ENCODE assay signal across 1 fruit fly cellular context in genomic region chr2L:7940459-7941343, dm6.
A peak's percentile ranks its signal among the peaks of the same experiment; 100 is the strongest.
TF ChIP-seq lines count a peak whose summit lies in the region.

No protein-coding gene starts in this region.

TF ChIP-seq in whole organism, embryonic, 481 proteins besides CTCF, POLR2A, EP300 and RAD21 (continued from another document and continues in another):
- peak; percentile 34 for TF ChIP-seq Deaf1 (tag; optimal IDR thresholded peaks at IDR 0.05; lab: Kevin White, UChicago)
- TF ChIP-seq slbo (GFP tag; IDR thresholded peaks at IDR 0.05; lab: Robert Waterston, UW) = no peak
- no peak for TF ChIP-seq Sin3A (optimal IDR thresholded peaks at IDR 0.05; lab: Kevin White, UChicago)
- TF ChIP-seq zen2 (GFP tag; IDR thresholded peaks at IDR 0.05; lab: Robert Waterston, UW; ENCODE audit: partially characterized antibody) = no peak
- no peak for TF ChIP-seq CG12744 (GFP tag; optimal IDR thresholded peaks at IDR 0.05; lab: Kevin White, UChicago)
- no peak for TF ChIP-seq Ada2b (GFP tag; IDR thresholded peaks at IDR 0.05; lab: Robert Waterston, UW)
- TF ChIP-seq seq (GFP tag; IDR thresholded peaks at IDR 0.05; lab: Robert Waterston, UW) = peak; percentile 47; the same call in 1 of the 2 replicates
- no peak for TF ChIP-seq MESR4 (GFP tag; optimal IDR thresholded peaks at IDR 0.05; lab: Kevin White, UChicago)
- TF ChIP-seq CG4617 (GFP tag; optimal IDR thresholded peaks at IDR 0.05; lab: Kevin White, UChicago; ENCODE audit: borderline replicate concordance) = no peak
- TF ChIP-seq CG3838 (GFP tag; optimal IDR thresholded peaks at IDR 0.05; lab: Kevin White, UChicago) = no peak
- no peak for TF ChIP-seq CG17612 (GFP tag; IDR thresholded peaks at IDR 0.05; lab: Robert Waterston, UW)
- no peak for TF ChIP-seq tna (GFP tag; IDR thresholded peaks at IDR 0.05; lab: Robert Waterston, UW; ENCODE audit: partially characterized antibody)
- TF ChIP-seq pzg (GFP tag; optimal IDR thresholded peaks at IDR 0.05; lab: Kevin White, UChicago) = no peak
- no peak for TF ChIP-seq tup (GFP tag; optimal IDR thresholded peaks at IDR 0.05; lab: Kevin White, UChicago)
- peak in 1 of 2 experiments; percentile 14 for TF ChIP-seq Hr51 (GFP tag; optimal IDR thresholded peaks at IDR 0.05; lab: Kevin White, UChicago)
- TF ChIP-seq CG13775 (GFP tag; optimal IDR thresholded peaks at IDR 0.05; lab: Kevin White, UChicago) = no peak
- no peak for TF ChIP-seq Lim3 (GFP tag; IDR thresholded peaks at IDR 0.05; lab: Robert Waterston, UW)
- TF ChIP-seq CG33557 (GFP tag; optimal IDR thresholded peaks at IDR 0.05; lab: Kevin White, UChicago) = no peak
- TF ChIP-seq CG43689 (GFP tag; IDR thresholded peaks at IDR 0.05; lab: Robert Waterston, UW) = no peak
- TF ChIP-seq CG10321 (GFP tag; IDR thresholded peaks at IDR 0.05; lab: Robert Waterston, UW) = no peak
- TF ChIP-seq Spps (tag; optimal IDR thresholded peaks at IDR 0.05; lab: Kevin White, UChicago) = no peak
- TF ChIP-seq crc (GFP tag; optimal IDR thresholded peaks at IDR 0.05; lab: Kevin White, UChicago) = no peak
- peak; percentile 6 for TF ChIP-seq CG2712 (tag; optimal IDR thresholded peaks at IDR 0.05; lab: Kevin White, UChicago)
- TF ChIP-seq CG15514 (GFP tag; optimal IDR thresholded peaks at IDR 0.05; lab: Kevin White, UChicago) = peak; percentile 46
- TF ChIP-seq CG3281 (GFP tag; optimal IDR thresholded peaks at IDR 0.05; lab: Kevin White, UChicago) = peak; percentile 55
- TF ChIP-seq BtbVII (GFP tag; optimal IDR thresholded peaks at IDR 0.05; lab: Kevin White, UChicago) = peak; percentile 33
- TF ChIP-seq CG12391 (tag; optimal IDR thresholded peaks at IDR 0.05; lab: Kevin White, UChicago) = no peak
- TF ChIP-seq danr (GFP tag; IDR thresholded peaks at IDR 0.05; lab: Robert Waterston, UW) = no peak
- TF ChIP-seq CG6813 (GFP tag; optimal IDR thresholded peaks at IDR 0.05; lab: Kevin White, UChicago) = peak; percentile 9
- TF ChIP-seq YL-1 (GFP tag; optimal IDR thresholded peaks at IDR 0.05; lab: Kevin White, UChicago) = no peak
- no peak for TF ChIP-seq sens (GFP tag; lab: Kevin White, UChicago)
- TF ChIP-seq cad (GFP tag; optimal IDR thresholded peaks at IDR 0.05; lab: Kevin White, UChicago) = no peak
- TF ChIP-seq CG16813 (GFP tag; IDR thresholded peaks at IDR 0.05; lab: Robert Waterston, UW; ENCODE audit: partially characterized antibody) = no peak
- no peak for TF ChIP-seq CG3065 (GFP tag; optimal IDR thresholded peaks at IDR 0.05; lab: Kevin White, UChicago)
- TF ChIP-seq sr (GFP tag; IDR thresholded peaks at IDR 0.05; lab: Robert Waterston, UW) = no peak
- no peak for TF ChIP-seq CG7357 (GFP tag; IDR thresholded peaks at IDR 0.05; lab: Robert Waterston, UW)
- TF ChIP-seq CG13296 (GFP tag; optimal IDR thresholded peaks at IDR 0.05; lab: Kevin White, UChicago) = peak; percentile 77
- TF ChIP-seq mam (GFP tag; optimal IDR thresholded peaks at IDR 0.05; lab: Kevin White, UChicago) = no peak
- TF ChIP-seq CG18619 (GFP tag; optimal IDR thresholded peaks at IDR 0.05; lab: Kevin White, UChicago) = peak; percentile 10
- no peak for TF ChIP-seq CG7271 (tag; optimal IDR thresholded peaks at IDR 0.05; lab: Kevin White, UChicago)
- TF ChIP-seq CG8359 (GFP tag; optimal IDR thresholded peaks at IDR 0.05; lab: Kevin White, UChicago; ENCODE audit: borderline replicate concordance) = no peak
- TF ChIP-seq CG4328 (GFP tag; optimal IDR thresholded peaks at IDR 0.05; lab: Kevin White, UChicago) = peak; percentile 85
- no peak for TF ChIP-seq TFAM (GFP tag; optimal IDR thresholded peaks at IDR 0.05; lab: Kevin White, UChicago)
- no peak for TF ChIP-seq CG10366 (GFP tag; IDR thresholded peaks at IDR 0.05; lab: Robert Waterston, UW)
- TF ChIP-seq Dip3 (GFP tag; optimal IDR thresholded peaks at IDR 0.05; lab: Kevin White, UChicago) = peak; percentile 29
- TF ChIP-seq NfI (GFP tag; optimal IDR thresholded peaks at IDR 0.05; lab: Kevin White, UChicago) = peak; percentile 29
- TF ChIP-seq Meics (GFP tag; optimal IDR thresholded peaks at IDR 0.05; lab: Kevin White, UChicago) = peak; percentile 18
- no peak for TF ChIP-seq CG18764 (GFP tag; optimal IDR thresholded peaks at IDR 0.05; lab: Kevin White, UChicago)
- TF ChIP-seq Ets65A (GFP tag; lab: Kevin White, UChicago) = peak; percentile 93
- TF ChIP-seq MTF-1 (GFP tag; optimal IDR thresholded peaks at IDR 0.05; lab: Kevin White, UChicago; ENCODE audit: borderline replicate concordance) = peak; percentile 34
- no peak for TF ChIP-seq Kr (GFP tag; optimal IDR thresholded peaks at IDR 0.05; lab: Kevin White, UChicago)
- TF ChIP-seq CG1024 (GFP tag; IDR thresholded peaks at IDR 0.05; lab: Robert Waterston, UW) = no peak
- no peak for TF ChIP-seq klu (GFP tag; IDR thresholded peaks at IDR 0.05; lab: Robert Waterston, UW)
- no peak for TF ChIP-seq NC2α (GFP tag; optimal IDR thresholded peaks at IDR 0.05; lab: Kevin White, UChicago)
- TF ChIP-seq D19B (GFP tag; optimal IDR thresholded peaks at IDR 0.05; lab: Kevin White, UChicago) = no peak
- no peak for TF ChIP-seq chm (GFP tag; IDR thresholded peaks at IDR 0.05; lab: Robert Waterston, UW)
- TF ChIP-seq CG10267 (tag; optimal IDR thresholded peaks at IDR 0.05; lab: Kevin White, UChicago) = no peak
- no peak for TF ChIP-seq da (GFP tag; optimal IDR thresholded peaks at IDR 0.05; lab: Kevin White, UChicago)
- no peak for TF ChIP-seq NFAT (GFP tag; IDR thresholded peaks at IDR 0.05; lab: Robert Waterston, UW)
- no peak for TF ChIP-seq Xbp1 (GFP tag; optimal IDR thresholded peaks at IDR 0.05; lab: Kevin White, UChicago)
- TF ChIP-seq Trl (optimal IDR thresholded peaks at IDR 0.05; lab: Kevin White, UChicago) = peak in 1 of 2 experiments; percentile 13
- TF ChIP-seq Trl (GFP tag; optimal IDR thresholded peaks at IDR 0.05; lab: Kevin White, UChicago) = no peak
- TF ChIP-seq CG16863 (GFP tag; optimal IDR thresholded peaks at IDR 0.05; lab: Kevin White, UChicago) = no peak
- TF ChIP-seq Rfx (GFP tag; IDR thresholded peaks at IDR 0.05; lab: Robert Waterston, UW) = peak; percentile 17; the same call in 1 of the 2 replicates
- TF ChIP-seq sens-2 (GFP tag; IDR thresholded peaks at IDR 0.05; lab: Robert Waterston, UW) = no peak
- peak; percentile 16 for TF ChIP-seq Sox100B (GFP tag; optimal IDR thresholded peaks at IDR 0.05; lab: Kevin White, UChicago)
- TF ChIP-seq croc (GFP tag; conservative IDR thresholded peaks at IDR 0.05; lab: Robert Waterston, UW) = no peak
- no peak for TF ChIP-seq CG11398 (GFP tag; optimal IDR thresholded peaks at IDR 0.05; lab: Kevin White, UChicago)
- TF ChIP-seq Sry-δ (GFP tag; optimal IDR thresholded peaks at IDR 0.05; lab: Kevin White, UChicago) = no peak
- 0 out of 2 replicates have a peak, but pooled peaks have one; percentile 36 for TF ChIP-seq Awh (GFP tag; IDR thresholded peaks at IDR 0.05; lab: Robert Waterston, UW)
- TF ChIP-seq ato (GFP tag; IDR thresholded peaks at IDR 0.05; lab: Robert Waterston, UW; ENCODE audit: partially characterized antibody) = no peak
- no peak for TF ChIP-seq crp (GFP tag; optimal IDR thresholded peaks at IDR 0.05; lab: Kevin White, UChicago)
- TF ChIP-seq CG6272 (GFP tag; IDR thresholded peaks at IDR 0.05; lab: Robert Waterston, UW) = no peak
- no peak for TF ChIP-seq CG11723 (GFP tag; optimal IDR thresholded peaks at IDR 0.05; lab: Kevin White, UChicago)
- no peak for TF ChIP-seq fu2 (GFP tag; optimal IDR thresholded peaks at IDR 0.05; lab: Kevin White, UChicago)
- TF ChIP-seq sna (GFP tag; IDR thresholded peaks at IDR 0.05; lab: Robert Waterston, UW; ENCODE audit: partially characterized antibody) = no peak
- TF ChIP-seq CG11560 (tag; IDR thresholded peaks at IDR 0.05; lab: Robert Waterston, UW) = no peak
- no peak for TF ChIP-seq CG34422 (GFP tag; IDR thresholded peaks at IDR 0.05; lab: Robert Waterston, UW)
- no peak for TF ChIP-seq Hmx (GFP tag; optimal IDR thresholded peaks at IDR 0.05; lab: Kevin White, UChicago)
- peak; percentile 29 for TF ChIP-seq cwo (GFP tag; optimal IDR thresholded peaks at IDR 0.05; lab: Kevin White, UChicago)
- peak; percentile 50 for TF ChIP-seq ATbp (GFP tag; optimal IDR thresholded peaks at IDR 0.05; lab: Kevin White, UChicago)
- TF ChIP-seq CG12219 (GFP tag; optimal IDR thresholded peaks at IDR 0.05; lab: Kevin White, UChicago) = no peak
- no peak for TF ChIP-seq ro (GFP tag; IDR thresholded peaks at IDR 0.05; lab: Robert Waterston, UW)
- TF ChIP-seq CG12659 (GFP tag; optimal IDR thresholded peaks at IDR 0.05; lab: Kevin White, UChicago) = peak; percentile 14
- TF ChIP-seq Gug (GFP tag; IDR thresholded peaks at IDR 0.05; lab: Robert Waterston, UW) = no peak
- TF ChIP-seq pan (optimal IDR thresholded peaks at IDR 0.05; lab: Kevin White, UChicago) = no peak
- no peak for TF ChIP-seq pan (GFP tag; optimal IDR thresholded peaks at IDR 0.05 in 1 of 2, IDR thresholded peaks at IDR 0.05 in 1 of 2)
- no peak for TF ChIP-seq gfzf (GFP tag; optimal IDR thresholded peaks at IDR 0.05; lab: Kevin White, UChicago)
- TF ChIP-seq Drgx (GFP tag; IDR thresholded peaks at IDR 0.05; lab: Robert Waterston, UW) = no peak
- TF ChIP-seq CG17568 (GFP tag; optimal IDR thresholded peaks at IDR 0.05; lab: Kevin White, UChicago) = peak; percentile 18
- no peak for TF ChIP-seq E2f1 (GFP tag; IDR thresholded peaks at IDR 0.05; lab: Robert Waterston, UW)
- no peak for TF ChIP-seq CG6791 (GFP tag; IDR thresholded peaks at IDR 0.05; lab: Robert Waterston, UW; ENCODE audit: partially characterized antibody)
- TF ChIP-seq CG7556 (GFP tag; optimal IDR thresholded peaks at IDR 0.05; lab: Kevin White, UChicago) = no peak
- TF ChIP-seq CG31441 (GFP tag; IDR thresholded peaks at IDR 0.05; lab: Robert Waterston, UW) = 0 out of 2 replicates have a peak, but pooled peaks have one; percentile 31
- TF ChIP-seq CG30020 (tag; optimal IDR thresholded peaks at IDR 0.05; lab: Kevin White, UChicago) = no peak
- no peak for TF ChIP-seq CG17802 (tag; optimal IDR thresholded peaks at IDR 0.05; lab: Kevin White, UChicago)
- TF ChIP-seq CG1233 (GFP tag; optimal IDR thresholded peaks at IDR 0.05; lab: Kevin White, UChicago) = peak; percentile 53
- TF ChIP-seq CG10654 (GFP tag; optimal IDR thresholded peaks at IDR 0.05; lab: Kevin White, UChicago) = no peak
- no peak for TF ChIP-seq dm (GFP tag; optimal IDR thresholded peaks at IDR 0.05; lab: Kevin White, UChicago)
- no peak for TF ChIP-seq CG31388 (GFP tag; optimal IDR thresholded peaks at IDR 0.05; lab: Kevin White, UChicago)
- 0 out of 2 replicates have a peak, but pooled peaks have one; percentile 29 for TF ChIP-seq CG17328 (GFP tag; IDR thresholded peaks at IDR 0.05; lab: Robert Waterston, UW)
- TF ChIP-seq CG9215 (GFP tag; IDR thresholded peaks at IDR 0.05; lab: Robert Waterston, UW) = no peak
- TF ChIP-seq stc (GFP tag; IDR thresholded peaks at IDR 0.05; lab: Robert Waterston, UW) = 0 out of 2 replicates have a peak, but pooled peaks have one; percentile 17
- no peak for TF ChIP-seq CG8924 (tag; optimal IDR thresholded peaks at IDR 0.05; lab: Kevin White, UChicago)
- TF ChIP-seq CG4820 (GFP tag; optimal IDR thresholded peaks at IDR 0.05; lab: Kevin White, UChicago) = no peak
- peak; percentile 83 for TF ChIP-seq Fer1 (GFP tag; optimal IDR thresholded peaks at IDR 0.05; lab: Kevin White, UChicago)
- TF ChIP-seq CG11696 (GFP tag; IDR thresholded peaks at IDR 0.05; lab: Robert Waterston, UW) = no peak
- no peak for TF ChIP-seq CG3995 (GFP tag; optimal IDR thresholded peaks at IDR 0.05; lab: Kevin White, UChicago)
- TF ChIP-seq tin (GFP tag; optimal IDR thresholded peaks at IDR 0.05; lab: Kevin White, UChicago) = no peak
- 0 out of 4 replicates have a peak, but pooled peaks have one; percentile 34 for TF ChIP-seq chinmo (GFP tag; IDR thresholded peaks at IDR 0.05; lab: Robert Waterston, UW; ENCODE audit: partially characterized antibody)
- no peak for TF ChIP-seq Jarid2 (GFP tag; optimal IDR thresholded peaks at IDR 0.05; lab: Kevin White, UChicago)
- TF ChIP-seq maf-S (GFP tag; optimal IDR thresholded peaks at IDR 0.05; lab: Kevin White, UChicago) = no peak
- TF ChIP-seq her (GFP tag; optimal IDR thresholded peaks at IDR 0.05; lab: Kevin White, UChicago) = no peak
- TF ChIP-seq pnt (GFP tag; optimal IDR thresholded peaks at IDR 0.05; lab: Kevin White, UChicago) = no peak
- TF ChIP-seq tio (GFP tag; optimal IDR thresholded peaks at IDR 0.05; lab: Kevin White, UChicago) = no peak
- TF ChIP-seq bsh (GFP tag; optimal IDR thresholded peaks at IDR 0.05; lab: Kevin White, UChicago) = peak in 1 of 2 experiments; percentile 2
- TF ChIP-seq CG8944 (GFP tag; optimal IDR thresholded peaks at IDR 0.05; lab: Kevin White, UChicago) = no peak
- TF ChIP-seq Eip74EF (GFP tag; optimal IDR thresholded peaks at IDR 0.05; lab: Kevin White, UChicago) = no peak
- no peak for TF ChIP-seq sima (GFP tag; optimal IDR thresholded peaks at IDR 0.05; lab: Kevin White, UChicago)
- no peak for TF ChIP-seq rib (GFP tag; IDR thresholded peaks at IDR 0.05; lab: Robert Waterston, UW)
- TF ChIP-seq insv (GFP tag; optimal IDR thresholded peaks at IDR 0.05; lab: Kevin White, UChicago) = peak in 1 of 2 experiments; percentile 38
- peak; percentile 17 for TF ChIP-seq sqz (GFP tag; optimal IDR thresholded peaks at IDR 0.05; lab: Kevin White, UChicago)
- TF ChIP-seq grau (tag; optimal IDR thresholded peaks at IDR 0.05; lab: Kevin White, UChicago) = peak; percentile 15
- TF ChIP-seq Hmr (GFP tag; optimal IDR thresholded peaks at IDR 0.05; lab: Kevin White, UChicago) = peak; percentile 69
- TF ChIP-seq CG15269 (tag; optimal IDR thresholded peaks at IDR 0.05; lab: Kevin White, UChicago) = peak; percentile 47
- TF ChIP-seq hbn (GFP tag; IDR thresholded peaks at IDR 0.05; lab: Robert Waterston, UW; ENCODE audit: partially characterized antibody) = no peak
- no peak for TF ChIP-seq lilli (GFP tag; optimal IDR thresholded peaks at IDR 0.05; lab: Kevin White, UChicago)
- TF ChIP-seq CG14441 (GFP tag; IDR thresholded peaks at IDR 0.05; lab: Robert Waterston, UW) = no peak
- no peak for TF ChIP-seq CG7786 (GFP tag; optimal IDR thresholded peaks at IDR 0.05; lab: Kevin White, UChicago)
- no peak for TF ChIP-seq Dll (GFP tag; IDR thresholded peaks at IDR 0.05; lab: Robert Waterston, UW; ENCODE audit: partially characterized antibody)
- no peak for TF ChIP-seq CG1602 (GFP tag; optimal IDR thresholded peaks at IDR 0.05; lab: Kevin White, UChicago)
- TF ChIP-seq usp (GFP tag; optimal IDR thresholded peaks at IDR 0.05; lab: Kevin White, UChicago) = no peak
- no peak for TF ChIP-seq CG7963 (GFP tag; IDR thresholded peaks at IDR 0.05; lab: Robert Waterston, UW; ENCODE audit: partially characterized antibody)
- TF ChIP-seq CG8290 (GFP tag; optimal IDR thresholded peaks at IDR 0.05; lab: Kevin White, UChicago) = no peak
- peak in 1 of 2 experiments; percentile 58 for TF ChIP-seq CG8290 (tag; optimal IDR thresholded peaks at IDR 0.05; lab: Kevin White, UChicago)
